Worm (Caenorhabditis elegans): ENCODE data around the gene Y57G11C.3.

DNA sequence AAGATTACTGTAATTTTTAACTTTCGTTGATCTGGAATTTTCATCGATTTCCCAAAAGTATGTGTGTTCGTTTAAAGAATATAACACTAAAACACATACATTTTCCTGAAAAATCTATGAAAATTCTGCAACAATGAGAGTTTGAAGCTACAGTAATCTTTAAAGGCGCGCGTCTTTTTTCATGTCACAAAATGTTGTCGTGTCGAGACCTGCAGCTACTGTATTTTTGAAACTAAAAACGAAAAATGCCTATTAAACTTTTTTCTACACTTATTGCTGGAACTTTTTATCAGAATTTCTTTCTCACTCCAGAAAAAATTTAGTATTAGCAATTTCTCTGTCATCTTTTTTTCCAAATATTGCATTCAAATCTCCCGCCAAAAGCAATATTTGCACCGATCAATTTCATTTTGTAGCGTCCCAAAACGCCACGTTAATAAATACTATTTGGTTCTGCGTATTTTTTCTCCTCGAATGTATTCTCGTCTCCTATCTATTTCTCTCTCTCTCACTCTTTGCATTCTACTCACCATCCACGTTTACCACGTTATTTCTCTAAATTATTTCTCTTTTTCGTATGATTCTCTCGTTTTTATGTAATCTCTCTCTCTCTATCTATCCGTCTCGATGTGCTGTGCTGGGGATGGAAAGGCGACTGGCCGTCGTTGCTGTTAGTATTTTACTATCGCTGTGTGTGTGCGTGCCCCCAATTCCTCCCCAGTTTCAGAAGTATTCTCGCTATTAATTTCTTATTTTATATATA is 18.6 kb downstream of the Y57G11C.3 start, which contains the start of gene melo-1:
- TF ChIP-seq unc-62 (GFP tag; optimal IDR thresholded peaks at IDR 0.05) = no peak
- TF ChIP-seq K12H6.12 (tag; optimal IDR thresholded peaks at IDR 0.05) = no peak
- no peak for TF ChIP-seq ceh-100 (GFP tag; IDR thresholded peaks at IDR 0.05)
- no peak for TF ChIP-seq F49E8.2 (tag; optimal IDR thresholded peaks at IDR 0.05; ENCODE audit: insufficient read depth)
- no peak for TF ChIP-seq snpc-4 (GFP tag; optimal IDR thresholded peaks at IDR 0.05)
- peak; percentile 8 to 67 (median 40) for TF ChIP-seq snpc-4 (tag; optimal IDR thresholded peaks at IDR 0.05)
- no peak for TF ChIP-seq die-1 (tag; optimal IDR thresholded peaks at IDR 0.05)
- TF ChIP-seq Y53F4B.3 (GFP tag; IDR thresholded peaks at IDR 0.05) = no peak
- no peak for TF ChIP-seq unc-130 (GFP tag; optimal IDR thresholded peaks at IDR 0.05)
